Fruit fly (Drosophila melanogaster) whole organism, embryonic: ENCODE results near the gene Nle.

Experiments used
- Blimp-1 ChIP-seq: fragments of 200-800 bp; sonication (Bioruptor generic); optimal IDR thresholded peaks from 3 replicates; lab custom pipeline; 2018; ENCODE audit warnings: missing biosample characterization, missing genetic modification characterization, mild to moderate bottlenecking, moderate library complexity, missing genetic modification reagents
- CG10321 ChIP-seq: fragments of 200-800 bp; sonication (Bioruptor generic); IDR thresholded peaks from 2 replicates; pipeline ENCODE4 v1.3.6; 2022; ENCODE audit warnings: missing biosample characterization, missing genetic modification characterization
- CG10979 ChIP-seq: fragments of 200-800 bp; sonication (Bioruptor generic); optimal IDR thresholded peaks from 2 replicates; lab custom pipeline; 2018; ENCODE audit warnings: missing biosample characterization, mild to moderate bottlenecking, missing genetic modification characterization, moderate library complexity
- CG1233 ChIP-seq: fragments of 200-800 bp; sonication (Bioruptor generic); optimal IDR thresholded peaks from 4 replicates; lab custom pipeline; 2018; ENCODE audit warnings: missing biosample characterization, mild to moderate bottlenecking, missing genetic modification characterization
- CG12942 ChIP-seq: fragments of 200-800 bp; sonication (Bioruptor generic); optimal IDR thresholded peaks from 3 replicates; lab custom pipeline; 2016; ENCODE audit warnings: missing biosample characterization, missing genetic modification characterization
- CG13296 ChIP-seq: fragments of 200-800 bp; sonication (Bioruptor generic); optimal IDR thresholded peaks from 3 replicates; lab custom pipeline; 2018; ENCODE audit warnings: missing biosample characterization, mild to moderate bottlenecking, missing genetic modification characterization
- CG15514 ChIP-seq: fragments of 200-800 bp; sonication (Bioruptor generic); optimal IDR thresholded peaks from 3 replicates; lab custom pipeline; 2017; ENCODE audit warnings: missing biosample characterization, missing genetic modification characterization, mild to moderate bottlenecking, moderate library complexity, missing genetic modification reagents
- CG17186 ChIP-seq: fragments of 200-800 bp; sonication (Bioruptor generic); optimal IDR thresholded peaks from 3 replicates; lab custom pipeline; 2017; ENCODE audit warnings: missing biosample characterization, missing genetic modification reagents, missing genetic modification characterization
- CG17328 ChIP-seq: fragments of 200-800 bp; sonication (Bioruptor generic); IDR thresholded peaks from 2 replicates; pipeline ENCODE4 v1.3.6; 2022; ENCODE audit warnings: missing biosample characterization, missing genetic modification characterization
- CG17359 ChIP-seq: fragments of 200-800 bp; sonication (Bioruptor generic); optimal IDR thresholded peaks from 3 replicates; lab custom pipeline; 2018; ENCODE audit warnings: missing biosample characterization, mild to moderate bottlenecking, missing genetic modification characterization, moderate library complexity
- CG1832 ChIP-seq: fragments of 200-800 bp; sonication (Bioruptor generic); optimal IDR thresholded peaks from 2 replicates; lab custom pipeline; 2017; ENCODE audit warnings: missing biosample characterization, mild to moderate bottlenecking, missing genetic modification characterization, inconsistent platforms
- CG18764 ChIP-seq: fragments of 200-800 bp; sonication (Bioruptor generic); optimal IDR thresholded peaks from 3 replicates; lab custom pipeline; 2016; ENCODE audit warnings: missing biosample characterization, missing genetic modification characterization
- CG3995 ChIP-seq: fragments of 200-800 bp; sonication (Bioruptor generic); optimal IDR thresholded peaks from 3 replicates; lab custom pipeline; 2016; ENCODE audit warnings: missing biosample characterization, missing genetic modification characterization
- CG4617 ChIP-seq: fragments of 200-800 bp; sonication (Bioruptor generic); optimal IDR thresholded peaks from 3 replicates; lab custom pipeline; 2016; ENCODE audit warnings: missing biosample characterization, missing genetic modification characterization, borderline replicate concordance
- CG6683 ChIP-seq: fragments of 200-800 bp; sonication (Bioruptor generic); optimal IDR thresholded peaks from 2 replicates; lab custom pipeline; 2017; ENCODE audit warnings: missing biosample characterization, mild to moderate bottlenecking, missing genetic modification characterization, missing genetic modification reagents
- CG6689 ChIP-seq: fragments of 200-800 bp; sonication (Bioruptor generic); IDR thresholded peaks from 2 replicates; pipeline ENCODE4 v1.3.6; 2022; ENCODE audit warnings: missing biosample characterization, missing genetic modification characterization
- CG7987 ChIP-seq: fragments of 200-800 bp; sonication (Bioruptor generic); optimal IDR thresholded peaks from 2 replicates; lab custom pipeline; 2018; ENCODE audit warnings: missing biosample characterization, mild to moderate bottlenecking, missing genetic modification characterization, moderate library complexity
- Dref ChIP-seq: fragments of 200-800 bp; sonication (Bioruptor generic); IDR thresholded peaks from 2 replicates; pipeline ENCODE4 v1.3.6; 2022; ENCODE audit warnings: missing biosample characterization, missing genetic modification characterization
- Ets65A ChIP-seq: fragments of 200-800 bp; sonication (Bioruptor generic); peaks from one replicate; lab custom pipeline; 2016; ENCODE audit warnings: missing biosample characterization, missing genetic modification characterization
- HLH3B ChIP-seq: fragments of 200-800 bp; sonication (Bioruptor generic); IDR thresholded peaks from 2 replicates; pipeline ENCODE4 v1.3.6; 2022; ENCODE audit warnings: missing biosample characterization, missing genetic modification characterization
- Lhr ChIP-seq: fragments of 200-800 bp; sonication (Bioruptor generic); optimal IDR thresholded peaks from 3 replicates; lab custom pipeline; 2017; ENCODE audit warnings: mild to moderate bottlenecking, missing biosample characterization, missing genetic modification reagents, missing genetic modification characterization
- Side ChIP-seq: fragments of 200-800 bp; sonication (Bioruptor generic); optimal IDR thresholded peaks from 2 replicates; lab custom pipeline; 2016; ENCODE audit warnings: missing biosample characterization, missing genetic modification characterization
- Sin3A ChIP-seq: fragments of >200 bp; optimal IDR thresholded peaks from 2 replicates; lab custom pipeline; 2018
- Sox100B ChIP-seq: fragments of 200-800 bp; sonication (Bioruptor generic); optimal IDR thresholded peaks from 3 replicates; lab custom pipeline; 2018; ENCODE audit warnings: missing biosample characterization, mild to moderate bottlenecking, missing genetic modification characterization
- Sox102F ChIP-seq: fragments of 200-800 bp; sonication (Bioruptor generic); optimal IDR thresholded peaks from 2 replicates; lab custom pipeline; 2018; ENCODE audit warnings: missing biosample characterization, mild to moderate bottlenecking, missing genetic modification characterization, moderate library complexity
- ab ChIP-seq: fragments of 200-800 bp; sonication (Bioruptor generic); optimal IDR thresholded peaks from 2 replicates; lab custom pipeline; 2016; ENCODE audit warnings: missing biosample characterization, missing genetic modification characterization
- bbx ChIP-seq: fragments of 200-800 bp; sonication (Bioruptor generic); IDR thresholded peaks from 2 replicates; pipeline ENCODE4 v1.3.6; 2022; ENCODE audit warnings: missing biosample characterization, missing genetic modification characterization; ENCODE audit not compliant: partially characterized antibody
- bigmax ChIP-seq: fragments of 200-800 bp; sonication (Bioruptor generic); optimal IDR thresholded peaks from 2 replicates; lab custom pipeline; 2018; ENCODE audit warnings: missing biosample characterization, mild to moderate bottlenecking, missing genetic modification characterization
- chif ChIP-seq, 2 experiments: fragments of 200-800 bp; sonication (Bioruptor generic); optimal IDR thresholded peaks; 3 replicates each; lab custom pipeline; 2016; ENCODE audit warnings: missing biosample characterization in 2 of 2, missing genetic modification characterization in 2 of 2
- crol ChIP-seq: fragments of 200-800 bp; sonication (Bioruptor generic); IDR thresholded peaks from 2 replicates; pipeline ENCODE4 v1.3.6; 2022; ENCODE audit warnings: missing biosample characterization, missing genetic modification characterization
- disco-r ChIP-seq: fragments of 200-800 bp; sonication (Bioruptor generic); optimal IDR thresholded peaks from 2 replicates; lab custom pipeline; 2016; ENCODE audit warnings: missing biosample characterization, missing genetic modification characterization
- eve ChIP-seq, 2 experiments: fragments of >200 bp; optimal IDR thresholded peaks; 2 replicates each; lab custom pipeline; 2017; ENCODE audit warnings: missing biosample characterization in 2 of 2, missing genetic modification characterization in 2 of 2
- fd102C ChIP-seq: fragments of 200-800 bp; sonication (Bioruptor generic); optimal IDR thresholded peaks from 2 replicates; lab custom pipeline; 2018; ENCODE audit warnings: missing biosample characterization, mild to moderate bottlenecking, missing genetic modification characterization, moderate library complexity
- fd96Cb ChIP-seq: fragments of 200-800 bp; sonication (Bioruptor generic); optimal IDR thresholded peaks from 2 replicates; lab custom pipeline; 2018; ENCODE audit warnings: missing biosample characterization, mild to moderate bottlenecking, missing genetic modification characterization, moderate library complexity
- fru ChIP-seq: fragments of >200 bp; optimal IDR thresholded peaks from 2 replicates; lab custom pipeline; 2017
- grn ChIP-seq: fragments of 200-800 bp; sonication (Bioruptor generic); optimal IDR thresholded peaks from 3 replicates; lab custom pipeline; 2017; ENCODE audit warnings: missing biosample characterization, missing genetic modification characterization
- hbn ChIP-seq: fragments of 200-800 bp; sonication (Bioruptor generic); IDR thresholded peaks from 2 replicates; pipeline ENCODE4 v1.3.6; 2022; ENCODE audit warnings: missing biosample characterization, missing genetic modification characterization; ENCODE audit not compliant: partially characterized antibody
- insv ChIP-seq, 2 experiments: fragments of 200-800 bp; sonication (Bioruptor generic); optimal IDR thresholded peaks; 3 replicates each; lab custom pipeline; 2016 to 2018; ENCODE audit warnings: missing biosample characterization in 2 of 2, missing genetic modification characterization in 2 of 2
- inv ChIP-seq: fragments of 200-800 bp; sonication (Bioruptor generic); IDR thresholded peaks from 2 replicates; pipeline ENCODE4 v1.3.6; 2022; ENCODE audit warnings: missing biosample characterization, missing genetic modification characterization; ENCODE audit not compliant: partially characterized antibody
- kay ChIP-seq: fragments of 200-800 bp; sonication (Bioruptor generic); optimal IDR thresholded peaks from 2 replicates; lab custom pipeline; 2016; ENCODE audit warnings: missing biosample characterization, missing genetic modification characterization
- lov ChIP-seq, 2 experiments: fragments of 200-800 bp in 1 of 2; fragments of >200 bp in 1 of 2; sonication (Bioruptor generic) in 1 of 2; IDR thresholded peaks in 1 of 2; optimal IDR thresholded peaks in 1 of 2; 2 replicates in 1 of 2; 3 replicates in 1 of 2; pipeline versions ENCODE4 v1.3.6 to Lab custom; 2017 to 2022; ENCODE audit warnings: missing biosample characterization in 1 of 2, missing genetic modification characterization in 1 of 2
- pan ChIP-seq, 4 experiments: fragments of >200 bp in 3 of 4; fragments of 200-800 bp in 1 of 4; sonication (Bioruptor generic) in 1 of 4; optimal IDR thresholded peaks in 3 of 4; IDR thresholded peaks in 1 of 4; 2 replicates each; pipeline versions ENCODE4 v1.3.6 to Lab custom; 2017 to 2022; ENCODE audit warnings: missing biosample characterization in 2 of 4, missing genetic modification characterization in 2 of 4, mixed read lengths in 1 of 4
- peb ChIP-seq: fragments of 200-800 bp; sonication (Bioruptor generic); IDR thresholded peaks from 2 replicates; pipeline ENCODE4 v1.3.6; 2022; ENCODE audit warnings: missing biosample characterization, missing genetic modification characterization
- pum ChIP-seq: fragments of 200-800 bp; sonication (Bioruptor generic); optimal IDR thresholded peaks from 2 replicates; lab custom pipeline; 2016; ENCODE audit warnings: missing biosample characterization, missing genetic modification characterization
- salm ChIP-seq: fragments of 200-800 bp; sonication (Bioruptor generic); optimal IDR thresholded peaks from 2 replicates; lab custom pipeline; 2018; ENCODE audit warnings: missing biosample characterization, mild to moderate bottlenecking, missing genetic modification characterization
- sim ChIP-seq: fragments of 200-800 bp; sonication (Bioruptor generic); IDR thresholded peaks from 2 replicates; pipeline ENCODE4 v1.3.6; 2022; ENCODE audit warnings: missing biosample characterization, missing genetic modification characterization
- sima ChIP-seq: fragments of 200-800 bp; sonication (Bioruptor generic); optimal IDR thresholded peaks from 2 replicates; lab custom pipeline; 2016; ENCODE audit warnings: missing biosample characterization, missing genetic modification characterization
- stwl ChIP-seq: fragments of 200-800 bp; sonication (Bioruptor generic); optimal IDR thresholded peaks from 3 replicates; lab custom pipeline; 2018; ENCODE audit warnings: missing biosample characterization, mild to moderate bottlenecking, missing genetic modification characterization, moderate library complexity
- trem ChIP-seq: fragments of 200-800 bp; optimal IDR thresholded peaks from 3 replicates; lab custom pipeline; 2019; ENCODE audit warnings: missing biosample characterization, mild to moderate bottlenecking, missing genetic modification characterization, moderate library complexity
- tx ChIP-seq: fragments of 200-800 bp; sonication (Bioruptor generic); optimal IDR thresholded peaks from 2 replicates; lab custom pipeline; 2016; ENCODE audit warnings: missing biosample characterization, missing genetic modification characterization

The Nle gene

dm6 chr2L:574226-574625, 6.3 kb upstream of the Nle start, which contains the start of the genes Ipk2 and cold (continued):
- TF ChIP-seq eve (GFP tag; optimal IDR thresholded peaks at IDR 0.05; lab: Kevin White, UChicago) (no peak), Sox102F (GFP tag; lab: Kevin White, UChicago) (no peak), CG1233 (peak; percentile 77), disco-r (peak; percentile 52), insv (GFP tag; optimal IDR thresholded peaks at IDR 0.05; lab: Kevin White, UChicago) (peak in 1 of 2 experiments; percentile 40), CG7987 (GFP tag; lab: Kevin White, UChicago) (peak; percentile 76), CG4617 (GFP tag; lab: Kevin White, UChicago) (peak; percentile 96), CG17328 (0 out of 2 replicates have a peak, but pooled peaks have one; percentile 11), lov (optimal IDR thresholded peaks at IDR 0.05; lab: Kevin White, UChicago) (no peak), lov (GFP tag; IDR thresholded peaks at IDR 0.05; lab: Robert Waterston, UW) (peak; percentile 51; the same call in 1 of the 3 replicates), CG10979 (tag; lab: Kevin White, UChicago) (peak; percentile 67), ab (peak; percentile 67), tx (GFP tag; lab: Kevin White, UChicago) (peak; percentile 75), grn (no peak), trem (tag; lab: Kevin White, UChicago) (peak; percentile 93), CG17359 (tag; lab: Kevin White, UChicago) (peak; percentile 62), Blimp-1 (no peak), Lhr (GFP tag; lab: Kevin White, UChicago) (peak; percentile 57), CG6689 (peak; percentile 74), CG15514 (GFP tag; lab: Kevin White, UChicago) (peak; percentile 88), sim (GFP tag; lab: Robert Waterston, UW) (no peak), pan (optimal IDR thresholded peaks at IDR 0.05; lab: Kevin White, UChicago) (no peak), pan (GFP tag; optimal IDR thresholded peaks at IDR 0.05 in 1 of 2, IDR thresholded peaks at IDR 0.05 in 1 of 2) (no peak), CG18764 (peak; percentile 76), CG6683 (peak; percentile 66), HLH3B (GFP tag; lab: Robert Waterston, UW) (peak; percentile 54; the same call in 1 of the 2 replicates), Dref (GFP tag; lab: Robert Waterston, UW) (0 out of 2 replicates have a peak, but pooled peaks have one; percentile 38), CG1832 (GFP tag; lab: Kevin White, UChicago) (no peak), salm (peak; percentile 21), fd96Cb (peak; percentile 50), hbn (GFP tag; lab: Robert Waterston, UW) (no peak), CG3995 (GFP tag; lab: Kevin White, UChicago) (peak; percentile 59), Side (GFP tag; lab: Kevin White, UChicago) (peak; percentile 72), Ets65A (peak; percentile 99), Sin3A (peak; percentile 93), bbx (GFP tag; lab: Robert Waterston, UW) (no peak), kay (GFP tag; lab: Kevin White, UChicago) (peak; percentile 74), Sox100B (GFP tag; lab: Kevin White, UChicago) (no peak), sima (GFP tag; lab: Kevin White, UChicago) (no peak), CG12942 (GFP tag; lab: Kevin White, UChicago) (peak; percentile 68), fru (lab: Kevin White, UChicago) (no peak), CG10321 (GFP tag; lab: Robert Waterston, UW) (no peak), pum (GFP tag; lab: Kevin White, UChicago) (peak; percentile 81), stwl (tag; lab: Kevin White, UChicago) (peak; percentile 66), peb (peak; percentile 16; the same call in 1 of the 2 replicates), chif (GFP tag; optimal IDR thresholded peaks at IDR 0.05; lab: Kevin White, UChicago) (peak; percentile 55 to 68), CG17186 (GFP tag; lab: Kevin White, UChicago) (peak; percentile 94), inv (GFP tag; lab: Robert Waterston, UW) (no peak), bigmax (GFP tag; lab: Kevin White, UChicago) (no peak), fd102C (peak; percentile 42), CG13296 (peak; percentile 79), crol (no peak)
